Worm (Caenorhabditis elegans) whole organism, young adult: ENCODE measurements around the gene R13H9.6.

Experiments used
- ama-1 ChIP-seq, 3 experiments: fragments of 150-350 bp in 1 of 3; sonication (generic microtip) in 2 of 3; optimal IDR thresholded peaks; 2 replicates each; lab custom pipeline; 2014 to 2018; ENCODE audit warnings: missing biosample characterization in 2 of 3, missing genetic modification characterization in 2 of 3, missing genetic modification reagents in 2 of 3
- snpc-4 ChIP-seq, 5 experiments: fragments of 150-350 bp in 1 of 5; sonication (generic microtip) in 4 of 5; optimal IDR thresholded peaks; 2 replicates each; lab custom pipeline; 2014 to 2018; ENCODE audit warnings: missing genetic modification characterization in 5 of 5, missing biosample characterization in 3 of 5, antibody characterized with exemption in 2 of 5, mild to moderate bottlenecking in 2 of 5, missing compliant biosample characterization in 2 of 5, missing genotype in 2 of 5, moderate library complexity in 2 of 5, missing genetic modification reagents in 1 of 5
- unc-62 ChIP-seq: fragments of 150-350 bp; optimal IDR thresholded peaks from 2 replicates; lab custom pipeline; 2014; ENCODE audit warnings: missing biosample characterization, missing genetic modification reagents, missing genetic modification characterization

ce11 chrIV:5031346-5031745, 37.1 kb downstream of the R13H9.6 start:
- no peak for TF ChIP-seq snpc-4 (GFP tag; optimal IDR thresholded peaks at IDR 0.05; lab: Kevin White, UChicago)
- TF ChIP-seq snpc-4 (tag; optimal IDR thresholded peaks at IDR 0.05; lab: Kevin White, UChicago): no peak
- TF ChIP-seq unc-62: no peak
- no peak for TF ChIP-seq ama-1 (optimal IDR thresholded peaks at IDR 0.05; lab: Kevin White, UChicago)
- TF ChIP-seq ama-1 (GFP tag; optimal IDR thresholded peaks at IDR 0.05; lab: Kevin White, UChicago): no peak
